Worm (Caenorhabditis elegans): ENCODE measurements around the gene eef-1A.1.

ce11 chrIII:6988060-6988459, 16.5 kb upstream of the eef-1A.1 start:
- no peak for TF ChIP-seq tra-4 (tag; optimal IDR thresholded peaks at IDR 0.05)
- TF ChIP-seq tbx-37 (GFP tag; conservative IDR thresholded peaks at IDR 0.05) = no peak
- no peak for TF ChIP-seq B0310.2 (tag; optimal IDR thresholded peaks at IDR 0.05)
- TF ChIP-seq flt-1 (GFP tag; IDR thresholded peaks at IDR 0.05) = no peak
- TF ChIP-seq ama-1 (optimal IDR thresholded peaks at IDR 0.05) = no peak
- no peak for TF ChIP-seq hnd-1 (tag; optimal IDR thresholded peaks at IDR 0.05)
- TF ChIP-seq ceh-36 (tag; optimal IDR thresholded peaks at IDR 0.05) = no peak
- TF ChIP-seq ceh-13 (GFP tag; optimal IDR thresholded peaks at IDR 0.05) = no peak
- no peak for TF ChIP-seq hmg-4 (GFP tag; optimal IDR thresholded peaks at IDR 0.05)
- no peak for TF ChIP-seq pes-1 (GFP tag; IDR thresholded peaks at IDR 0.05)
- no peak for TF ChIP-seq tbx-11 (GFP tag; IDR thresholded peaks at IDR 0.05)
- TF ChIP-seq aly-1 (tag; optimal IDR thresholded peaks at IDR 0.05) = no peak
- no peak for TF ChIP-seq sea-1 (GFP tag; conservative IDR thresholded peaks at IDR 0.05)

Data from whole organism, early embryonic.